Fruit fly (Drosophila melanogaster): ENCODE measurements around the gene gudu.

DNA sequence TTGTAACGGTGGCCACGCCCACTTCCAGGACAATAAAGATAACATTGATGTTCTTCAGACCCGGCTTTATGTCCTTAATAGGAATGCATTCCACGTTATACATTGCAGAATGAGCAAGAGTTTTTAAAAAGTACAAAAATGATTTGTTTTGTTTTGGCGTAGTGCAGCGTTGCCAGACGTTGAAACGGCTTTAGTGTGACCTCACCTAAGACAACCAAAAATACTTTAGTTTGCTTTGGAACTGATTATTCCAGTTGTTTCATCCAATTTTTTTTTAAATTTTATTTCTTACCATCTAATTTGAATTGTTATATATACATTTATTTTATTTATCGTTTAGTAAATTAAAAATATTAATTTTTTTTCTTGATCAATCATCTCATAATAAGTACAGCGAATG lies 21.3 kb downstream of the gudu start, which contains the start of gene CG5181:
- no peak for TF ChIP-seq h (optimal IDR thresholded peaks at IDR 0.05)
- no peak for TF ChIP-seq Ptx1 (GFP tag; IDR thresholded peaks at IDR 0.05)
- TF ChIP-seq Gsc (GFP tag; IDR thresholded peaks at IDR 0.05) = no peak
- no peak for TF ChIP-seq gt (GFP tag; IDR thresholded peaks at IDR 0.05)
- no peak for TF ChIP-seq HLH4C (GFP tag; IDR thresholded peaks at IDR 0.05; ENCODE audit: partially characterized antibody)
- no peak for TF ChIP-seq CG3995 (GFP tag; optimal IDR thresholded peaks at IDR 0.05)
- no peak for TF ChIP-seq ara (GFP tag; IDR thresholded peaks at IDR 0.05)
- no peak for TF ChIP-seq dpn (GFP tag; optimal IDR thresholded peaks at IDR 0.05)
- TF ChIP-seq gsb (GFP tag; IDR thresholded peaks at IDR 0.05) = no peak
- TF ChIP-seq CG30020 (tag; optimal IDR thresholded peaks at IDR 0.05) = peak; percentile 37
- TF ChIP-seq lmd (GFP tag; IDR thresholded peaks at IDR 0.05) = no peak
- no peak for TF ChIP-seq yki (optimal IDR thresholded peaks at IDR 0.05)
- no peak for TF ChIP-seq CG42726 (GFP tag; IDR thresholded peaks at IDR 0.05; ENCODE audit: partially characterized antibody)
- TF ChIP-seq CG9437 (GFP tag; optimal IDR thresholded peaks at IDR 0.05) = no peak

All from whole organism, embryonic.